Fruit fly (Drosophila melanogaster) whole organism, embryonic: ENCODE results near the gene crq.

Experiments used
- Atf6 ChIP-seq: fragments of 200-800 bp; sonication (Bioruptor generic); IDR thresholded peaks from 2 replicates; pipeline ENCODE4 v1.3.6; 2022; ENCODE audit warnings: missing biosample characterization, missing genetic modification characterization
- Blimp-1 ChIP-seq: fragments of 200-800 bp; sonication (Bioruptor generic); optimal IDR thresholded peaks from 3 replicates; lab custom pipeline; 2018; ENCODE audit warnings: missing biosample characterization, missing genetic modification characterization, mild to moderate bottlenecking, moderate library complexity, missing genetic modification reagents
- CG10147 ChIP-seq: fragments of 200-800 bp; sonication (Bioruptor generic); optimal IDR thresholded peaks from 2 replicates; lab custom pipeline; 2019; ENCODE audit warnings: missing biosample characterization, mild to moderate bottlenecking, missing genetic modification characterization, moderate library complexity
- CG10543 ChIP-seq: fragments of 200-800 bp; sonication (Bioruptor generic); optimal IDR thresholded peaks from 3 replicates; lab custom pipeline; 2017; ENCODE audit warnings: missing biosample characterization, mild to moderate bottlenecking, missing genetic modification characterization, moderate library complexity
- CG13775 ChIP-seq: fragments of 200-800 bp; sonication (Bioruptor generic); optimal IDR thresholded peaks from 3 replicates; lab custom pipeline; 2017; ENCODE audit warnings: missing biosample characterization, mild to moderate bottlenecking, missing genetic modification characterization
- CG15269 ChIP-seq: fragments of 200-800 bp; sonication (Bioruptor generic); optimal IDR thresholded peaks from 2 replicates; lab custom pipeline; 2018; ENCODE audit warnings: missing biosample characterization, mild to moderate bottlenecking, missing genetic modification characterization, moderate library complexity
- CG1529 ChIP-seq: fragments of 200-800 bp; sonication (Bioruptor generic); optimal IDR thresholded peaks from 3 replicates; lab custom pipeline; 2018; ENCODE audit warnings: missing biosample characterization, missing genetic modification characterization
- CG1602 ChIP-seq: fragments of 200-800 bp; sonication (Bioruptor generic); optimal IDR thresholded peaks from 3 replicates; lab custom pipeline; 2016; ENCODE audit warnings: missing biosample characterization, missing genetic modification characterization
- CG17186 ChIP-seq: fragments of 200-800 bp; sonication (Bioruptor generic); optimal IDR thresholded peaks from 3 replicates; lab custom pipeline; 2017; ENCODE audit warnings: missing biosample characterization, missing genetic modification reagents, missing genetic modification characterization
- CG17568 ChIP-seq: fragments of 200-800 bp; sonication (Bioruptor generic); optimal IDR thresholded peaks from 2 replicates; lab custom pipeline; 2018; ENCODE audit warnings: missing biosample characterization, mild to moderate bottlenecking, missing genetic modification characterization, moderate library complexity
- CG2129 ChIP-seq: fragments of 200-800 bp; sonication (Bioruptor generic); IDR thresholded peaks from 2 replicates; pipeline ENCODE4 v1.3.6; 2022; ENCODE audit warnings: missing biosample characterization, missing genetic modification characterization; ENCODE audit not compliant: partially characterized antibody
- CG30403 ChIP-seq: fragments of 200-800 bp; sonication (Bioruptor generic); optimal IDR thresholded peaks from 3 replicates; lab custom pipeline; 2016; ENCODE audit warnings: missing biosample characterization, missing genetic modification characterization
- CG30431 ChIP-seq: fragments of 200-800 bp; sonication (Bioruptor generic); optimal IDR thresholded peaks from 2 replicates; lab custom pipeline; 2017; ENCODE audit warnings: missing biosample characterization, missing genetic modification characterization
- CG31224 ChIP-seq: fragments of 200-800 bp; sonication (Bioruptor generic); IDR thresholded peaks from 2 replicates; pipeline ENCODE4 v1.3.6; 2022; ENCODE audit warnings: missing biosample characterization, missing genetic modification characterization
- CG34422 ChIP-seq: fragments of 200-800 bp; sonication (Bioruptor generic); IDR thresholded peaks from 3 replicates; pipeline ENCODE4 v1.3.6; 2022; ENCODE audit warnings: missing biosample characterization, missing genetic modification characterization
- CG4282 ChIP-seq: fragments of 200-800 bp; sonication (Bioruptor generic); optimal IDR thresholded peaks from 2 replicates; lab custom pipeline; 2016; ENCODE audit warnings: missing biosample characterization, missing genetic modification characterization
- CG5953 ChIP-seq: fragments of 200-800 bp; sonication (Bioruptor generic); IDR thresholded peaks from 2 replicates; pipeline ENCODE4 v1.3.6; 2022; ENCODE audit warnings: missing biosample characterization, missing genetic modification characterization
- CG6683 ChIP-seq: fragments of 200-800 bp; sonication (Bioruptor generic); optimal IDR thresholded peaks from 2 replicates; lab custom pipeline; 2017; ENCODE audit warnings: missing biosample characterization, mild to moderate bottlenecking, missing genetic modification characterization, missing genetic modification reagents
- CG7556 ChIP-seq: fragments of 200-800 bp; sonication (Bioruptor generic); optimal IDR thresholded peaks from 2 replicates; lab custom pipeline; 2017; ENCODE audit warnings: missing biosample characterization, mild to moderate bottlenecking, missing genetic modification characterization
- CG9609 ChIP-seq: fragments of 200-800 bp; sonication (Bioruptor generic); optimal IDR thresholded peaks from 3 replicates; lab custom pipeline; 2016; ENCODE audit warnings: missing biosample characterization, missing genetic modification characterization
- Camta ChIP-seq: fragments of 200-800 bp; sonication (Bioruptor generic); optimal IDR thresholded peaks from 2 replicates; lab custom pipeline; 2016; ENCODE audit warnings: missing biosample characterization, missing genetic modification characterization
- Dfd ChIP-seq, 2 experiments: fragments of >200 bp; optimal IDR thresholded peaks; 2 replicates each; lab custom pipeline; 2017; ENCODE audit warnings: missing biosample characterization in 2 of 2, missing genetic modification characterization in 2 of 2
- Doc2 ChIP-seq: fragments of 200-800 bp; sonication (Bioruptor generic); IDR thresholded peaks from 2 replicates; pipeline ENCODE4 v1.3.6; 2022; ENCODE audit warnings: missing biosample characterization, missing genetic modification characterization
- HmgD ChIP-seq: fragments of 200-800 bp; sonication (Bioruptor generic); optimal IDR thresholded peaks from 3 replicates; lab custom pipeline; 2016; ENCODE audit warnings: missing biosample characterization, missing genetic modification characterization
- Nf-YB ChIP-seq: fragments of 200-800 bp; sonication (Bioruptor generic); optimal IDR thresholded peaks from 3 replicates; lab custom pipeline; 2019; ENCODE audit warnings: missing biosample characterization, mild to moderate bottlenecking, missing genetic modification characterization, moderate library complexity
- Oli ChIP-seq: fragments of 200-800 bp; sonication (Bioruptor generic); optimal IDR thresholded peaks from 2 replicates; lab custom pipeline; 2018; ENCODE audit warnings: missing biosample characterization, mild to moderate bottlenecking, missing genetic modification characterization, moderate library complexity
- Sry-δ ChIP-seq: fragments of 200-800 bp; sonication (Bioruptor generic); optimal IDR thresholded peaks from 2 replicates; lab custom pipeline; 2016; ENCODE audit warnings: missing biosample characterization, missing genetic modification characterization
- TFAM ChIP-seq: fragments of 200-800 bp; sonication (Bioruptor generic); optimal IDR thresholded peaks from 2 replicates; lab custom pipeline; 2017; ENCODE audit warnings: missing biosample characterization, missing genetic modification characterization, inconsistent platforms
- bcd ChIP-seq: fragments of 200-800 bp; sonication (Bioruptor generic); optimal IDR thresholded peaks from 2 replicates; lab custom pipeline; 2017; ENCODE audit warnings: missing biosample characterization, mild to moderate bottlenecking, missing genetic modification characterization
- br ChIP-seq: fragments of >200 bp; optimal IDR thresholded peaks from 2 replicates; lab custom pipeline; 2017
- cad ChIP-seq: fragments of >200 bp; optimal IDR thresholded peaks from 2 replicates; lab custom pipeline; 2017; ENCODE audit warnings: missing biosample characterization, missing genetic modification characterization
- cas ChIP-seq: fragments of 200-800 bp; sonication (Bioruptor generic); IDR thresholded peaks from 2 replicates; pipeline ENCODE4 v1.3.6; 2022; ENCODE audit warnings: missing biosample characterization, missing genetic modification characterization
- chinmo ChIP-seq: fragments of 200-800 bp; sonication (Bioruptor generic); IDR thresholded peaks from 4 replicates; pipeline ENCODE4 v1.3.6; 2022; ENCODE audit warnings: missing biosample characterization, missing genetic modification characterization; ENCODE audit not compliant: partially characterized antibody
- corto ChIP-seq: fragments of 200-800 bp; sonication (Bioruptor generic); optimal IDR thresholded peaks from 2 replicates; lab custom pipeline; 2016; ENCODE audit warnings: missing biosample characterization, mild to moderate bottlenecking, missing genetic modification characterization, moderate library complexity
- dimm ChIP-seq: fragments of 200-800 bp; sonication (Bioruptor generic); IDR thresholded peaks from 2 replicates; pipeline ENCODE4 v1.3.6; 2022; ENCODE audit warnings: missing biosample characterization, missing genetic modification characterization
- dpn ChIP-seq, 2 experiments: fragments of 200-800 bp; sonication (Bioruptor generic); optimal IDR thresholded peaks; 3 replicates each; lab custom pipeline; 2016; ENCODE audit warnings: missing biosample characterization in 2 of 2, missing genetic modification characterization in 2 of 2
- eve ChIP-seq, 2 experiments: fragments of >200 bp; optimal IDR thresholded peaks; 2 replicates each; lab custom pipeline; 2017; ENCODE audit warnings: missing biosample characterization in 2 of 2, missing genetic modification characterization in 2 of 2
- fd96Cb ChIP-seq: fragments of 200-800 bp; sonication (Bioruptor generic); optimal IDR thresholded peaks from 2 replicates; lab custom pipeline; 2018; ENCODE audit warnings: missing biosample characterization, mild to moderate bottlenecking, missing genetic modification characterization, moderate library complexity
- fu2 ChIP-seq: fragments of 200-800 bp; sonication (Bioruptor generic); optimal IDR thresholded peaks from 2 replicates; lab custom pipeline; 2016; ENCODE audit warnings: missing biosample characterization, missing genetic modification characterization
- grn ChIP-seq: fragments of 200-800 bp; sonication (Bioruptor generic); optimal IDR thresholded peaks from 3 replicates; lab custom pipeline; 2017; ENCODE audit warnings: missing biosample characterization, missing genetic modification characterization
- hkb ChIP-seq, 2 experiments: fragments of 200-800 bp in 1 of 2; fragments of >200 bp in 1 of 2; sonication (Bioruptor generic) in 1 of 2; IDR thresholded peaks in 1 of 2; optimal IDR thresholded peaks in 1 of 2; 2 replicates each; pipeline versions ENCODE4 v1.3.6 to Lab custom; 2017 to 2022; ENCODE audit warnings: missing biosample characterization in 1 of 2, missing genetic modification characterization in 1 of 2
- ind ChIP-seq: fragments of 200-800 bp; sonication (Bioruptor generic); optimal IDR thresholded peaks from 3 replicates; lab custom pipeline; 2016; ENCODE audit warnings: missing biosample characterization, missing genetic modification characterization
- lilli ChIP-seq: fragments of 200-800 bp; sonication (Bioruptor generic); optimal IDR thresholded peaks from 3 replicates; lab custom pipeline; 2016; ENCODE audit warnings: missing biosample characterization, missing genetic modification characterization
- nau ChIP-seq: fragments of 200-800 bp; sonication (Bioruptor generic); optimal IDR thresholded peaks from 3 replicates; lab custom pipeline; 2017; ENCODE audit warnings: missing biosample characterization, mild to moderate bottlenecking, missing genetic modification characterization, missing genetic modification reagents
- oc ChIP-seq: fragments of 200-800 bp; sonication (Bioruptor generic); optimal IDR thresholded peaks from 2 replicates; lab custom pipeline; 2018; ENCODE audit warnings: missing biosample characterization, mild to moderate bottlenecking, missing genetic modification characterization, moderate library complexity
- pan ChIP-seq, 4 experiments: fragments of >200 bp in 3 of 4; fragments of 200-800 bp in 1 of 4; sonication (Bioruptor generic) in 1 of 4; optimal IDR thresholded peaks in 3 of 4; IDR thresholded peaks in 1 of 4; 2 replicates each; pipeline versions ENCODE4 v1.3.6 to Lab custom; 2017 to 2022; ENCODE audit warnings: missing biosample characterization in 2 of 4, missing genetic modification characterization in 2 of 4, mixed read lengths in 1 of 4
- ro ChIP-seq: fragments of 200-800 bp; sonication (Bioruptor generic); IDR thresholded peaks from 2 replicates; pipeline ENCODE4 v1.3.6; 2022; ENCODE audit warnings: missing biosample characterization, missing genetic modification characterization
- twi ChIP-seq: fragments of 200-800 bp; optimal IDR thresholded peaks from 2 replicates; lab custom pipeline; 2019; ENCODE audit warnings: missing biosample characterization, mild to moderate bottlenecking, missing genetic modification characterization, moderate library complexity
- zen ChIP-seq: fragments of 200-800 bp; sonication (Bioruptor generic); optimal IDR thresholded peaks from 3 replicates; lab custom pipeline; 2018; ENCODE audit warnings: missing biosample characterization, mild to moderate bottlenecking, missing genetic modification characterization, moderate library complexity

crq gene

DNA sequence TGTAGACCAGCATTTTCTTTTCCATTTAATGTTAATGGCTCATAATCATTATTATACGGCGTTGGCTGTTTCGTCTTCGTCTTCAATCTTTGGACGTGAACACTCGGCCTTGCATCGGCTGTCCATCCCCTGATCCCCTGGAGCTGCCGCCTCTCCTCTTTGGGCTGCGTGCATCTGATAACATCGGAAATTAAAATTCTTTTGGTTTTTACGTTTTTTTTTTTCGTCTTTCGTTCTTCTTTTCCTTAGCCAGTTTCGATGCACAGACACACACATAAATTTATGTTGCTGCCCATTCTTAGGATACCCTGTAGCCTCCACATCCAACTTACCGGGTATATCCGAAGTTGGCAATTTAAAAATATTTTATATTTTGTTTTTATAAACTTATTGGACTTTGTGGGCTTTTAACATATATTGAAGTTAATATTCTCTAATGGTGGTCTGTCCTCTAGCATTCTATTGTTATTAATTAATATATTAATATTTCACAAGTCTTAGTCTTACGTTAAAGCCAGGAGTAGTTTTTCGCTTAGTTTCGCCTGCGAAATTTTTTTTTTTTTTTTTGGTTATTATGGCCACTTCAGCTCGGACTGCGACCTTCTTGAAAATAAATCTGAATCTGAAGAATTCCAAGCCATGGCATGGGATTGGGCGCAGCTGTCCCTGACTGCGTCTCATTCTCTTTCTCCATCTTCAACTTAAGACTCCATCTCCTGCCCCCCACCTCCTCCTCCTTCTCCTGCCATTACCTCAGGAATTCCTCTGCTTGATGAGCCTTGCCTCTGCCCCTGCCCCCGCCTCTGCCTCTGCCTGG lies 12.0 kb downstream of the crq start:
- peak; percentile 65 for TF ChIP-seq CG7556 (GFP tag; lab: Kevin White, UChicago)
- no peak for TF ChIP-seq CG31224
- peak; percentile 58 for TF ChIP-seq CG30431
- no peak for TF ChIP-seq oc
- no peak for TF ChIP-seq ro
- TF ChIP-seq eve (GFP tag; optimal IDR thresholded peaks at IDR 0.05; lab: Kevin White, UChicago): no peak
- no peak for TF ChIP-seq CG9609 (GFP tag; lab: Kevin White, UChicago)
- peak; percentile 41 for TF ChIP-seq zen (tag; lab: Kevin White, UChicago)
- peak; percentile 68 for TF ChIP-seq CG13775
- TF ChIP-seq chinmo (GFP tag; lab: Robert Waterston, UW): no peak
- peak; percentile 42 for TF ChIP-seq CG30403
- no peak for TF ChIP-seq cas (GFP tag; lab: Robert Waterston, UW)
- peak; percentile 62 for TF ChIP-seq Oli
- peak; percentile 43 for TF ChIP-seq CG1529 (GFP tag; lab: Kevin White, UChicago)
- no peak for TF ChIP-seq CG6683 (GFP tag; lab: Kevin White, UChicago)
- no peak for TF ChIP-seq HmgD (GFP tag; lab: Kevin White, UChicago)
- TF ChIP-seq Sry-δ: no peak
- no peak for TF ChIP-seq CG17186 (GFP tag; lab: Kevin White, UChicago)
- no peak for TF ChIP-seq CG15269 (tag; lab: Kevin White, UChicago)
- TF ChIP-seq cad (GFP tag; lab: Kevin White, UChicago): no peak
- TF ChIP-seq lilli (GFP tag; lab: Kevin White, UChicago): no peak
- TF ChIP-seq fd96Cb: peak; percentile 56
- no peak for TF ChIP-seq bcd
- no peak for TF ChIP-seq CG34422 (GFP tag; lab: Robert Waterston, UW)
- peak; percentile 42 for TF ChIP-seq CG1602 (GFP tag; lab: Kevin White, UChicago)
- TF ChIP-seq pan (optimal IDR thresholded peaks at IDR 0.05; lab: Kevin White, UChicago): no peak
- TF ChIP-seq pan (GFP tag; optimal IDR thresholded peaks at IDR 0.05 in 1 of 2, IDR thresholded peaks at IDR 0.05 in 1 of 2): no peak
- TF ChIP-seq hkb (optimal IDR thresholded peaks at IDR 0.05; lab: Kevin White, UChicago): no peak
- TF ChIP-seq hkb (GFP tag; IDR thresholded peaks at IDR 0.05; lab: Robert Waterston, UW): no peak
- peak; percentile 46 for TF ChIP-seq Blimp-1 (GFP tag; lab: Kevin White, UChicago)
- TF ChIP-seq Doc2 (GFP tag; lab: Robert Waterston, UW): no peak
- TF ChIP-seq ind (GFP tag; lab: Kevin White, UChicago): no peak
- no peak for TF ChIP-seq Camta (GFP tag; lab: Kevin White, UChicago)
- TF ChIP-seq dpn (GFP tag; optimal IDR thresholded peaks at IDR 0.05; lab: Kevin White, UChicago): no peak
- TF ChIP-seq CG2129 (GFP tag; lab: Robert Waterston, UW): no peak
- TF ChIP-seq corto (GFP tag; lab: Kevin White, UChicago): peak; percentile 66
- peak; percentile 67 for TF ChIP-seq grn (GFP tag; lab: Kevin White, UChicago)
- no peak for TF ChIP-seq nau (GFP tag; lab: Kevin White, UChicago)
- TF ChIP-seq br (lab: Kevin White, UChicago): no peak
- TF ChIP-seq Nf-YB (GFP tag; lab: Kevin White, UChicago): peak; percentile 57
- TF ChIP-seq CG5953: no peak
- TF ChIP-seq Atf6 (GFP tag; lab: Robert Waterston, UW): no peak
- TF ChIP-seq CG17568: no peak
- TF ChIP-seq CG10543: no peak
- TF ChIP-seq fu2 (GFP tag; lab: Kevin White, UChicago): no peak
- TF ChIP-seq TFAM (GFP tag; lab: Kevin White, UChicago): no peak
- TF ChIP-seq CG10147 (GFP tag; lab: Kevin White, UChicago): no peak
- no peak for TF ChIP-seq dimm (GFP tag; lab: Robert Waterston, UW)
- TF ChIP-seq twi (tag; lab: Kevin White, UChicago): peak; percentile 21
- TF ChIP-seq CG4282 (GFP tag; lab: Kevin White, UChicago): no peak
- TF ChIP-seq Dfd (GFP tag; optimal IDR thresholded peaks at IDR 0.05; lab: Kevin White, UChicago): no peak
